Fruit fly (Drosophila melanogaster): ENCODE results near the gene CG6321.

- TF ChIP-seq Meics (GFP tag; optimal IDR thresholded peaks at IDR 0.05) (no peak), Camta (GFP tag; optimal IDR thresholded peaks at IDR 0.05) (no peak), az2 (GFP tag; optimal IDR thresholded peaks at IDR 0.05) (no peak)
Observed at dm6 chr3L:11023235-11023634, 37.8 kb downstream of the CG6321 start, which contains the start of gene Fad2.

Measured in whole organism, embryonic.